Worm (Caenorhabditis elegans) whole organism, late embryonic: ENCODE results near the gene K10H10.9.
"Not testable (repeated sequence)": the region's sequence is repeated elsewhere in the genome, so short reads cannot be mapped to it uniquely, and the experiment has no call there.

Experiments used
- ahr-1 ChIP-seq: sonication (generic microtip); optimal IDR thresholded peaks from 2 replicates; lab custom pipeline; 2016; ENCODE audit warnings: missing genetic modification characterization, missing compliant biosample characterization
- ama-1 ChIP-seq: fragments of 150-350 bp; optimal IDR thresholded peaks from 2 replicates; lab custom pipeline; 2014
- ceh-45 ChIP-seq: fragments of 200-800 bp; sonication (Bioruptor generic); IDR thresholded peaks from 2 replicates; pipeline ENCODE4 v1.3.6; 2022; ENCODE audit warnings: missing genetic modification reagents, missing genetic modification characterization, missing compliant biosample characterization
- elt-2 ChIP-seq: sonication (generic microtip); optimal IDR thresholded peaks from 2 replicates; lab custom pipeline; 2016; ENCODE audit warnings: missing genetic modification reagents, missing genetic modification characterization, missing compliant biosample characterization
- elt-4 ChIP-seq: sonication (generic microtip); optimal IDR thresholded peaks from 2 replicates; lab custom pipeline; 2016; ENCODE audit warnings: missing genetic modification characterization, missing compliant biosample characterization
- fkh-10 ChIP-seq: fragments of 150-350 bp; optimal IDR thresholded peaks from 2 replicates; lab custom pipeline; 2014; ENCODE audit warnings: missing biosample characterization, missing genetic modification reagents, missing genetic modification characterization
- nhr-11 ChIP-seq: fragments of 150-350 bp; optimal IDR thresholded peaks from 2 replicates; lab custom pipeline; 2014; ENCODE audit warnings: missing biosample characterization, missing genetic modification characterization
- pha-2 ChIP-seq: sonication (generic microtip); optimal IDR thresholded peaks from 2 replicates; lab custom pipeline; 2017; ENCODE audit warnings: mild to moderate bottlenecking, missing genetic modification characterization, missing compliant biosample characterization
- pqm-1 ChIP-seq: sonication (generic microtip); optimal IDR thresholded peaks from 2 replicates; lab custom pipeline; 2016; ENCODE audit warnings: missing genetic modification characterization, missing compliant biosample characterization
- tbx-2 ChIP-seq: sonication (generic microtip); optimal IDR thresholded peaks from 2 replicates; lab custom pipeline; 2016; ENCODE audit warnings: missing genetic modification characterization, missing compliant biosample characterization
- tbx-7 ChIP-seq: sonication (generic microtip); optimal IDR thresholded peaks from 2 replicates; lab custom pipeline; 2016; ENCODE audit warnings: missing genotype, missing genetic modification characterization, missing compliant biosample characterization
- unc-42 ChIP-seq: sonication (generic microtip); optimal IDR thresholded peaks from 2 replicates; lab custom pipeline; 2016; ENCODE audit warnings: missing genotype, missing genetic modification characterization, missing compliant biosample characterization
- unc-55 ChIP-seq: sonication (generic microtip); optimal IDR thresholded peaks from 2 replicates; lab custom pipeline; 2017; ENCODE audit warnings: missing biosample characterization, missing genetic modification reagents, missing genetic modification characterization

- TF ChIP-seq ahr-1 (tag; lab: Kevin White, UChicago); ama-1 (lab: Kevin White, UChicago); fkh-10 (GFP tag; lab: Kevin White, UChicago); unc-55 (GFP tag; lab: Kevin White, UChicago); elt-4; nhr-11: not testable (repeated sequence)
- TF ChIP-seq pha-2 (tag; lab: Kevin White, UChicago) (peak; percentile 15), pqm-1 (peak; percentile 86), tbx-2 (peak; percentile 74), ceh-45 (peak; percentile 69; the same call in 1 of the 2 replicates), tbx-7 (tag; lab: Kevin White, UChicago) (peak; percentile 67), unc-42 (peak; percentile 89), elt-2 (tag; lab: Kevin White, UChicago) (peak; percentile 60)
Measured at ce11 chrII:14561549-14562115, 46.7 kb upstream of the K10H10.9 start, which contains the start of gene mog-4.
